Worm (Caenorhabditis elegans) whole organism, dauer: Measurements from ENCODE around the gene fard-1.

Source experiments
- unc-62 ChIP-seq: sonication (generic microtip); optimal IDR thresholded peaks from 2 replicates; lab custom pipeline; 2017; ENCODE audit warnings: missing biosample characterization, missing genetic modification reagents, missing genetic modification characterization

Gene fard-1

ce11 chrX:2946508-2947005 is 13.4 kb downstream of the fard-1 start, which contains the start of the genes Y41G9A.10 and Y41G9A.5:
Gene Y41G9A.10 (minus strand): TSS chrX:2946558.
Gene Y41G9A.5 (plus strand): TSS chrX:2946667.
- no peak for TF ChIP-seq unc-62 (GFP tag; lab: Kevin White, UChicago)

DNA sequence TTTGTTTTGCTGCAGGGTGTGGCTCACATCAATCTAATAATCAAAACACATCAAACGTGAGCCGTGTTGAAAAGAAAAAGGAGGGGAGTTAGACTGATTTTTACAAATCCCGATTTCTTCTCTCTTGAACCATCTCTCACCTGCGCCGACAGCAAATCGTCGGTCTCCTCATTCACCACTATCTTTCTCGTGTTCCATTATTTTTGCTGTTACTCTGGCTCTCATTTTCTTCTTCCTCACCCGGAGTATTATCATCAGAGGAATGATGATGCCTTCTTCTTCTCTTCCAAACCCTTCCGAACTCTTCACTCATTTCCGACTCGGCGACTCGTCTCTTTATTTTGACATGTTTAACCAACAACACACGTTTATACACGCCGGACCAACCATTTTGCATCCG is 17.1 kb downstream of the fard-1 start:
- TF ChIP-seq unc-62 (GFP tag; lab: Kevin White, UChicago): no peak

DNA sequence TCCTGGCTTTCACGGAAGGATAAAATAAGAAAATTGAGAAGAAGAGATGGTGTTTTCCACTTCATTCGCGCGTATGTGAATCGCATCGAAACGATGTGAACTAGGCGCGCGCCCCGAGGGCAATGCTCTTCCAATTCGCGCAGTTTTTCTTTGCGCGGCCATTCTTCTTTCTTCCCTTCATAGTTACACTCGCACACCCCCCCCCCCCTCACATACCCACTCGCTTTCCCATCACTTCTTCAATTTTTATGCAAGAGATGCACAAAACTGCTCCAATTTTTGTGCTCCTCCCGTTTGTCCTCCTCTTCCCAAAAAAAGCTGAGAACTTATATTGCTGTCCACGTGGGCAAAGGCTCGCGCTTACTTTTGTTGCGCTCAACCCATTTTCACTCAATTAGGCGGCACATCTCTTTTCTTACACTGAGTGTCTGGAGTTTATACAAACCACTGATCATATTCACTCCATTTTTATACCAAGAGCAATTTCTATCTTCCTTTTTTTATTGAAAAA is 20.4 kb downstream of the fard-1 start:
- no peak for TF ChIP-seq unc-62 (GFP tag; lab: Kevin White, UChicago)

DNA sequence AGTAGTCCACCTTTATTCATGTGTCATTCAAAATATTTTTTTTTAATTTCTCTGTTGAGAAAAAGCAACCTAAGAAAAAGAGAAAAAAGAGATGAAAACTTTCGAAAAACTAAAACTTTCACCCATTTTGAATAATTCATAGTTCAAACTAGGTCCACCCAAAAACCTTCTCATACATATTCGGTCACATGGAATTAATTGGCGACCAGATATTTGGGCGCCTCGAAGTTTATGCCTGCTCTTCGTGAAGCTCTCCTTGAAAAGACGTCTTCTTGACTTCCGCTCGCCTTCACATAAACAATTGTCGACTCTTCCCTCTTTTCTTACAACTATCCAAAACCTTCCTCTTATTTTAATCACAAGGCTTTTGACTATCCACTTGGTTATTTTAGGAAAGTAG is 22.5 kb downstream of the fard-1 start:
- TF ChIP-seq unc-62 (GFP tag; lab: Kevin White, UChicago): no peak

ce11 chrX:2957446-2957985 is 24.4 kb downstream of the fard-1 start, which contains the start of gene gbb-1:
Gene gbb-1 (plus strand): TSS chrX:2957935.
- TF ChIP-seq unc-62 (GFP tag; lab: Kevin White, UChicago): no peak

ce11 chrX:2960703-2961102 is 27.5 kb downstream of the fard-1 start:
- no peak for TF ChIP-seq unc-62 (GFP tag; lab: Kevin White, UChicago)

ce11 chrX:2966252-2966651 is 33.1 kb downstream of the fard-1 start:
- TF ChIP-seq unc-62 (GFP tag; lab: Kevin White, UChicago): no peak

DNA sequence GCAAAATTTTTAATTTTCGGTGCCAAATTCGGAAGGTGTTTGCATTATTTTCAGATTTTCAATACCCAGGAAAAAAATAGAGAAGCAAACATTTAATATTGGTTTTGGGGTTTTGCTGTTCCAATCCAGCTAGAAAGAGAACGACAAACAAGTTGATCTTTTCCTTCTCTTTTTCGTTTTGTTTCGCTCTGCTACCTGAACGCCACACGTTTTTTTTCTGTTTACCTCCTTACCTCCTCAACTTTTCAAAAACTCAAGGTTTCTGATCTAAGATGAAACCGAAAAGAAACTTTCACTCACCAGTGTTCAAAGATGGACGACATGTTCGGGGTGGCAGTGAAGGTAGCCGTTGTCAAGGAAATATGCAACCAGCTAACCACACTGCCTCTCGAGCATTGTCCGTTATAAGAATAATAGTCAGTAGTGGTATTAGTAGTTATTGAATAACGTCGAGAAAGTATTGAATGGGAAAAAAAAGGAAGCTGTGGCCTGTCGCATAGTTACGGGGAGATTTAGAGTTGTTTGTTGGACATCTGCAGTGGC is 36.4 kb downstream of the fard-1 start:
- no peak for TF ChIP-seq unc-62 (GFP tag; lab: Kevin White, UChicago)

ce11 chrX:2970212-2970611 is 37.1 kb downstream of the fard-1 start:
- TF ChIP-seq unc-62 (GFP tag; lab: Kevin White, UChicago): no peak

DNA sequence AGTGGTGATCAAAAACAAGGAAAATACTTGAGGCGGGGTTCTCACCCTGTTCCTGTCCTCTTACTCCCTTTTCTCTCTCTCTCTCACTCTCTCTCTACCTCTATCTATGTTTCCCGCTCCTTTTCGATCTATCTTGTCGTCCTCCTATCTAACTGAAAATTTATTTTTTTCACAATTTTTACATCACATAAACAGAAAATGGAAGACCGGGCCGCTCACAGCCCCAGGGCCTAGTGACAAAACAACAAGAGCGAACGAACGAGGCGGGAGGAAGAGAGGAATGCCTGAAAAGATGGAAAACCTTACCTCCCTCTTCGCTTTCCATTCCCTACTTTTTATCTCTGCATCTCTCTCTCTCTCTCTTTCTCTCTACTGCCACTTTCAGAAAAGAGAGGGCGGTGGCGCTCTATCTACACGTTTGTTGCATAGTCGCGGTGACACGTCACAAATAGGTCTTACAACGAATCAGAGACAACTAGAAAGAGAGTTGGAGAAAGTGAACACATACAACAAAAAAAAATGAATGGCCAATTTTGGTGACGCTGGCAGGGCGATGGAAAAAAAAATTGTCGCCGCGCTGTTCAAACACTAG is 37.7 kb downstream of the fard-1 start:
- TF ChIP-seq unc-62 (GFP tag; lab: Kevin White, UChicago): no peak

DNA sequence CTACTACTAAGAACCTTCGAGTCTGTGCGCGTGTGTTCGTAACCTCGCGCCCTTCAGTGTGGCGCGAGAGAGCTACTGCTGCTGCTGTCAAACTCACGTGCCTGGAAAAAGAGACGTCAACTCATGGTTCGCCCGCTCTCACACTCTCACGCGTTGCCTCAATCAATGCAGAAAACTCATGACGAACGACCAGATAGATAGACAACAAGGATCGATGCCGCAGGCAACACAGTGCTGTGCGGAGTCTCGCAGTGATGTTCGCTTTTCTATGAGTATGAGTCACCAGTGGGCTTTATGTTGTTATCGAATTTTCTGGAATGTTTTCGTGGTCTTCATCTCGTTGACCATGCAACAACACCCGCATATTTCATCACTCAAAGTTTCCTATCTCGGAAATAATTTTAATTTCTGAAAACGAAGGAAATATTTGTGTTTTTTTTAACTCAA is 38.4 kb downstream of the fard-1 start:
- TF ChIP-seq unc-62 (GFP tag; lab: Kevin White, UChicago): no peak

DNA sequence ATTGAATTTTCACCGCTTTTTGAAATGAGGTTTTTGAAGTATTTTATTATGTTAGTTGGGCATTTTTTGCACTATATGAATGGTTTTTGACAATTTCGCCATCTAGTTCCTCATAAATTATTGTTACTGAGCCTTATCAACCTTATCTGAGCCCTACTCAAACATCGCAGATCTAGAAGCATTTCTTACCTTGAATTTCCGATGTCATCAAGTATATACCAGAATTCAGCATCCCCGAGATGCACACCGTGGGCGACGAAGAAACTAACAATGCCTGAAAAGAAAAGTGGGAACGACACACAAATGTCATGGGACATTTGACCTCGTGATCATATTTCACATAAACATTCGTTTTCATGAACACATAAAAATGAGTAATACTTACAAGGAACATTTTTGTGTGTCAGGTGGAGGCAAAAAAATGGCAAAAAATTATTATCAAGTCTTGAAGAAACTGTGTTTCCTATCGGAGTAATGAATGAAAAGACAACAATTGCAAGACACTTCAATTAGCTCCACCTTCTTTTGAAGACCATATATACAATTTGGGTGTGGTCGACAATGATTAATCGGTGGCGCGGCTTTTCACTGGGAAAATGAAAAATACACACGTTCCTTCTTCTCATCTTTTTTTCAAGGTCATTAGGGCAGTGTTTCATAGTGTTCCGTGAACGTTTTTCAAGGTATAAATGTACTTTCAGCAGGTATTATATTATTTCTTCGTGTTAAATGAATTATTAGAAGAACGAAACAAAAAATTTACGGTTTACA is 39.3 kb downstream of the fard-1 start:
- TF ChIP-seq unc-62 (GFP tag; lab: Kevin White, UChicago): no peak

- TF ChIP-seq unc-62 (GFP tag; lab: Kevin White, UChicago): no peak
Observed at ce11 chrX:2975421-2975820, 42.3 kb downstream of the fard-1 start.

DNA sequence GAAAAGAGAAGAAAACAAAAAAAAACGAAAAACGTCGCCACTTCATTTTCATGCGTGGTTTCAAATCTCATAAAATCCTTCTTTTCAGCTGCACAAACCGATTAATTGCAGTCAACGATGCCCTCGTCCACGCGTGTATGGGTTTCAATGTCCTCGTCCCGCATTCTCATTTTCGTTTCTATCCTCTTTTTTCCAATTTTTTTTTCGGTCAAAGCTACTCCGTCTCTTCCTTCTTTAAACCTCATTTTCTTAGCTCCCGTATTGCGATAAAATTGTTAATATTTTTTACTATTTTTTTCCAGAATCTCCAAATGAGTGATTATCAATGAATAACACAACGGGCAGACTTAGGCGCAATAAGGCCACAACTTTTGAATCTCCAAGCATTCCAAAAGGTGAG is 43.0 kb downstream of the fard-1 start, which contains the start of gene aakg-3:
Gene aakg-3 (plus strand): TSS at position 301 of the 400 bp plus-strand sequence.
- TF ChIP-seq unc-62 (GFP tag; lab: Kevin White, UChicago): no peak

ce11 chrX:2978100-2978499 is 44.9 kb downstream of the fard-1 start:
- TF ChIP-seq unc-62 (GFP tag; lab: Kevin White, UChicago): no peak

DNA sequence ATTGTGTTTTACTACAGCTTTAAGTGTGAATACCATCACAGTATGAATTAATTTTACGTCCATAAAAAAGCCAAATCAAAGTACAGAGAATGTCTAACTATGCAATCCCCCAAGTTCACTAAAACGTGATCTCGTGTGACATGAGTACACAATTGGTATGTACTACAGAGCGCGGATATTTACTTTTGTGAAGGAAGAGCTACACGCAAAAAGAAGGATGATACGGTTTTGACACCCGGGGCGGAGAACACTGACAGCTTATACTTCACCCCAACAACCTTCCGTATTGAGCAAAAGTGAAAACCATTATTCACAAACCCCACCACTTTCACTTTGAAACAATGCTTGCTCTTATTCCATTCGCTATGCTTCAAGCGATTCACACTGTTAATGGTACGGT is 48.6 kb downstream of the fard-1 start, which contains the start of gene nspg-5:
Gene nspg-5 (plus strand): TSS at position 301 of the 400 bp plus-strand sequence.
- no peak for TF ChIP-seq unc-62 (GFP tag; lab: Kevin White, UChicago)
